Worm (Caenorhabditis elegans): Measurements from ENCODE around the gene srh-279.

DNA sequence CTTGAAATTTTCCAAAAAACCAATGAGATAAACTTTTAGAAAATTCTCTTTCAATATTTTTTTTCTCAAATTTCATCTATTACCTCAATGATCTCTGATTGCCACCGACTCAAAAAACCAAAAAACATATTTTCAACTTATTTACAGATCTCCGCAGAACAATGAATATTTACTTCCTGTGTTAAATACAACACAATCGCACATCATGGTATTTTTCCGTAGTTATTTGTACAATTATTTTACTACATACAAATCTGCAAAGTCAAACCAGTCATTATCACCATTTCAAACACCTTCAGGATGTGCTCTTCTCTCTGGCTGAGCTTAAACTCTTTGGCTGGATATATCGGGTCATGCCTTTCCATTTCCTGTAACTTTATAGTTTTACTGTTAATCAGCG is 26.3 kb upstream of the srh-279 start, which contains the start of gene str-108:
- TF ChIP-seq hlh-30 (tag; optimal IDR thresholded peaks at IDR 0.05; ENCODE audit: insufficient read depth), result no peak
- no peak for TF ChIP-seq ztf-11 (tag; optimal IDR thresholded peaks at IDR 0.05)
